Fruit fly (Drosophila melanogaster) whole organism, embryonic: Measurements from ENCODE around the gene Naa20A.

Experiments used
- Antp ChIP-seq: fragments of 200-800 bp; sonication (Bioruptor generic); optimal IDR thresholded peaks from 3 replicates; lab custom pipeline; 2016; ENCODE audit warnings: missing biosample characterization, missing genetic modification characterization
- CG1024 ChIP-seq: fragments of 200-800 bp; sonication (Bioruptor generic); IDR thresholded peaks from 2 replicates; pipeline ENCODE4 v1.3.6; 2022; ENCODE audit warnings: missing biosample characterization, missing genetic modification characterization
- CG10321 ChIP-seq: fragments of 200-800 bp; sonication (Bioruptor generic); IDR thresholded peaks from 2 replicates; pipeline ENCODE4 v1.3.6; 2022; ENCODE audit warnings: missing biosample characterization, missing genetic modification characterization
- CG10654 ChIP-seq: fragments of 200-800 bp; sonication (Bioruptor generic); optimal IDR thresholded peaks from 2 replicates; lab custom pipeline; 2016; ENCODE audit warnings: missing biosample characterization, missing genetic modification characterization
- CG14014 ChIP-seq: fragments of 200-800 bp; sonication (Bioruptor generic); IDR thresholded peaks from 2 replicates; pipeline ENCODE4 v1.3.6; 2022; ENCODE audit warnings: missing biosample characterization, missing genetic modification characterization
- CG15696 ChIP-seq: fragments of 200-800 bp; sonication (Bioruptor generic); optimal IDR thresholded peaks from 2 replicates; lab custom pipeline; 2019; ENCODE audit warnings: missing biosample characterization, mild to moderate bottlenecking, missing genetic modification characterization, moderate library complexity
- CG1602 ChIP-seq: fragments of 200-800 bp; sonication (Bioruptor generic); optimal IDR thresholded peaks from 3 replicates; lab custom pipeline; 2016; ENCODE audit warnings: missing biosample characterization, missing genetic modification characterization
- CG17359 ChIP-seq: fragments of 200-800 bp; sonication (Bioruptor generic); optimal IDR thresholded peaks from 3 replicates; lab custom pipeline; 2018; ENCODE audit warnings: missing biosample characterization, mild to moderate bottlenecking, missing genetic modification characterization, moderate library complexity
- CG17802 ChIP-seq: fragments of 200-800 bp; sonication (Bioruptor generic); optimal IDR thresholded peaks from 2 replicates; lab custom pipeline; 2018; ENCODE audit warnings: missing biosample characterization, mild to moderate bottlenecking, missing genetic modification characterization, moderate library complexity
- CG2120 ChIP-seq: fragments of 200-800 bp; sonication (Bioruptor generic); optimal IDR thresholded peaks from 3 replicates; lab custom pipeline; 2016; ENCODE audit warnings: missing biosample characterization, missing genetic modification characterization
- CG30020 ChIP-seq: fragments of 200-800 bp; optimal IDR thresholded peaks from 2 replicates; lab custom pipeline; 2019; ENCODE audit warnings: missing biosample characterization, mild to moderate bottlenecking, missing genetic modification characterization, moderate library complexity
- CG30403 ChIP-seq: fragments of 200-800 bp; sonication (Bioruptor generic); optimal IDR thresholded peaks from 3 replicates; lab custom pipeline; 2016; ENCODE audit warnings: missing biosample characterization, missing genetic modification characterization
- CG32532 ChIP-seq: fragments of 200-800 bp; sonication (Bioruptor generic); IDR thresholded peaks from 2 replicates; pipeline ENCODE4 v1.3.6; 2022; ENCODE audit warnings: missing biosample characterization, missing genetic modification characterization
- CG3995 ChIP-seq: fragments of 200-800 bp; sonication (Bioruptor generic); optimal IDR thresholded peaks from 3 replicates; lab custom pipeline; 2016; ENCODE audit warnings: missing biosample characterization, missing genetic modification characterization
- CG4820 ChIP-seq: fragments of 200-800 bp; sonication (Bioruptor generic); optimal IDR thresholded peaks from 3 replicates; lab custom pipeline; 2016; ENCODE audit warnings: missing biosample characterization, missing genetic modification characterization
- CG5953 ChIP-seq: fragments of 200-800 bp; sonication (Bioruptor generic); IDR thresholded peaks from 2 replicates; pipeline ENCODE4 v1.3.6; 2022; ENCODE audit warnings: missing biosample characterization, missing genetic modification characterization
- CG6791 ChIP-seq: fragments of 200-800 bp; sonication (Bioruptor generic); IDR thresholded peaks from 3 replicates; pipeline ENCODE4 v1.3.6; 2022; ENCODE audit warnings: missing biosample characterization, missing genetic modification characterization; ENCODE audit not compliant: partially characterized antibody
- CG7357 ChIP-seq: fragments of 200-800 bp; sonication (Bioruptor generic); IDR thresholded peaks from 3 replicates; pipeline ENCODE4 v1.3.6; 2022; ENCODE audit warnings: missing biosample characterization, missing genetic modification characterization
- CG7745 ChIP-seq: fragments of 200-800 bp; sonication (Bioruptor generic); optimal IDR thresholded peaks from 2 replicates; lab custom pipeline; 2018; ENCODE audit warnings: missing biosample characterization, mild to moderate bottlenecking, missing genetic modification characterization, moderate library complexity
- CG9727 ChIP-seq: fragments of 200-800 bp; sonication (Bioruptor generic); optimal IDR thresholded peaks from 3 replicates; lab custom pipeline; 2017; ENCODE audit warnings: missing biosample characterization, mild to moderate bottlenecking, missing genetic modification characterization
- CHES-1-like ChIP-seq: fragments of 200-800 bp; sonication (Bioruptor generic); optimal IDR thresholded peaks from 2 replicates; lab custom pipeline; 2016; ENCODE audit warnings: missing biosample characterization, missing genetic modification characterization
- D19A ChIP-seq: fragments of 200-800 bp; optimal IDR thresholded peaks from 3 replicates; lab custom pipeline; 2019; ENCODE audit warnings: missing biosample characterization, mild to moderate bottlenecking, missing genetic modification characterization, moderate library complexity
- Dll ChIP-seq: fragments of 200-800 bp; sonication (Bioruptor generic); IDR thresholded peaks from 4 replicates; pipeline ENCODE4 v1.3.6; 2022; ENCODE audit warnings: missing biosample characterization, missing genetic modification characterization; ENCODE audit not compliant: partially characterized antibody
- E2f1 ChIP-seq: fragments of 200-800 bp; sonication (Bioruptor generic); IDR thresholded peaks from 2 replicates; pipeline ENCODE4 v1.3.6; 2022; ENCODE audit warnings: missing biosample characterization, missing genetic modification characterization
- Ets65A ChIP-seq: fragments of 200-800 bp; sonication (Bioruptor generic); peaks from one replicate; lab custom pipeline; 2016; ENCODE audit warnings: missing biosample characterization, missing genetic modification characterization
- Fer3 ChIP-seq: fragments of 200-800 bp; sonication (Bioruptor generic); optimal IDR thresholded peaks from 2 replicates; lab custom pipeline; 2018; ENCODE audit warnings: missing biosample characterization, mild to moderate bottlenecking, missing genetic modification characterization, moderate library complexity
- HmgZ ChIP-seq: fragments of 200-800 bp; sonication (Bioruptor generic); optimal IDR thresholded peaks from 2 replicates; lab custom pipeline; 2018; ENCODE audit warnings: missing biosample characterization, mild to moderate bottlenecking, missing genetic modification characterization
- NfI ChIP-seq: fragments of 200-800 bp; sonication (Bioruptor generic); optimal IDR thresholded peaks from 3 replicates; lab custom pipeline; 2018; ENCODE audit warnings: missing biosample characterization, mild to moderate bottlenecking, missing genetic modification characterization, moderate library complexity
- Oaz ChIP-seq: fragments of 200-800 bp; sonication (Bioruptor generic); IDR thresholded peaks from 2 replicates; pipeline ENCODE4 v1.3.6; 2022; ENCODE audit warnings: missing biosample characterization, missing genetic modification characterization
- Ptx1 ChIP-seq: fragments of 200-800 bp; sonication (Bioruptor generic); IDR thresholded peaks from 2 replicates; pipeline ENCODE4 v1.3.6; 2022; ENCODE audit warnings: missing biosample characterization, missing genetic modification characterization
- Rfx ChIP-seq: fragments of 200-800 bp; sonication (Bioruptor generic); IDR thresholded peaks from 2 replicates; pipeline ENCODE4 v1.3.6; 2022; ENCODE audit warnings: missing biosample characterization, missing genetic modification characterization
- Sry-δ ChIP-seq: fragments of 200-800 bp; sonication (Bioruptor generic); optimal IDR thresholded peaks from 2 replicates; lab custom pipeline; 2016; ENCODE audit warnings: missing biosample characterization, missing genetic modification characterization
- ac ChIP-seq: fragments of 200-800 bp; sonication (Bioruptor generic); optimal IDR thresholded peaks from 3 replicates; lab custom pipeline; 2017; ENCODE audit warnings: missing biosample characterization, mild to moderate bottlenecking, missing genetic modification characterization
- chinmo ChIP-seq: fragments of 200-800 bp; sonication (Bioruptor generic); IDR thresholded peaks from 4 replicates; pipeline ENCODE4 v1.3.6; 2022; ENCODE audit warnings: missing biosample characterization, missing genetic modification characterization; ENCODE audit not compliant: partially characterized antibody
- dysf ChIP-seq: fragments of 200-800 bp; sonication (Bioruptor generic); IDR thresholded peaks from 3 replicates; pipeline ENCODE4 v1.3.6; 2022; ENCODE audit warnings: missing biosample characterization, missing genetic modification characterization
- ewg ChIP-seq: fragments of 200-800 bp; sonication (Bioruptor generic); optimal IDR thresholded peaks from 3 replicates; lab custom pipeline; 2017; ENCODE audit warnings: mild to moderate bottlenecking, missing biosample characterization, missing genetic modification reagents, missing genetic modification characterization
- hbn ChIP-seq: fragments of 200-800 bp; sonication (Bioruptor generic); IDR thresholded peaks from 2 replicates; pipeline ENCODE4 v1.3.6; 2022; ENCODE audit warnings: missing biosample characterization, missing genetic modification characterization; ENCODE audit not compliant: partially characterized antibody
- kah ChIP-seq: fragments of 200-800 bp; sonication (Bioruptor generic); optimal IDR thresholded peaks from 2 replicates; lab custom pipeline; 2018; ENCODE audit warnings: missing biosample characterization, mild to moderate bottlenecking, missing genetic modification characterization
- kay ChIP-seq: fragments of 200-800 bp; sonication (Bioruptor generic); optimal IDR thresholded peaks from 2 replicates; lab custom pipeline; 2016; ENCODE audit warnings: missing biosample characterization, missing genetic modification characterization
- knrl ChIP-seq: fragments of 200-800 bp; sonication (Bioruptor generic); IDR thresholded peaks from 3 replicates; pipeline ENCODE4 v1.3.6; 2022; ENCODE audit warnings: missing biosample characterization, missing genetic modification characterization; ENCODE audit not compliant: partially characterized antibody
- lola ChIP-seq, 3 experiments: fragments of >200 bp in 2 of 3; fragments of 200-800 bp in 1 of 3; sonication (Bioruptor generic) in 1 of 3; optimal IDR thresholded peaks; 2 replicates each; lab custom pipeline; 2017 to 2019; ENCODE audit warnings: missing biosample characterization in 3 of 3, missing genetic modification characterization in 3 of 3, mild to moderate bottlenecking in 1 of 3, moderate library complexity in 1 of 3
- nau ChIP-seq: fragments of 200-800 bp; sonication (Bioruptor generic); optimal IDR thresholded peaks from 3 replicates; lab custom pipeline; 2017; ENCODE audit warnings: missing biosample characterization, mild to moderate bottlenecking, missing genetic modification characterization, missing genetic modification reagents
- pan ChIP-seq, 4 experiments: fragments of >200 bp in 3 of 4; fragments of 200-800 bp in 1 of 4; sonication (Bioruptor generic) in 1 of 4; optimal IDR thresholded peaks in 3 of 4; IDR thresholded peaks in 1 of 4; 2 replicates each; pipeline versions ENCODE4 v1.3.6 to Lab custom; 2017 to 2022; ENCODE audit warnings: missing biosample characterization in 2 of 4, missing genetic modification characterization in 2 of 4, mixed read lengths in 1 of 4
- ranshi ChIP-seq: fragments of 200-800 bp; sonication (Bioruptor generic); IDR thresholded peaks from 2 replicates; pipeline ENCODE4 v1.3.6; 2022; ENCODE audit warnings: missing biosample characterization, missing genetic modification characterization
- sd ChIP-seq: fragments of 200-800 bp; sonication (Bioruptor generic); optimal IDR thresholded peaks from 3 replicates; lab custom pipeline; 2018; ENCODE audit warnings: missing biosample characterization, mild to moderate bottlenecking, missing genetic modification characterization, moderate library complexity
- trh ChIP-seq: fragments of 200-800 bp; sonication (Bioruptor generic); optimal IDR thresholded peaks from 2 replicates; lab custom pipeline; 2016; ENCODE audit warnings: missing biosample characterization, missing genetic modification characterization
- unpg ChIP-seq: fragments of 200-800 bp; sonication (Bioruptor generic); optimal IDR thresholded peaks from 3 replicates; lab custom pipeline; 2018; ENCODE audit warnings: missing biosample characterization, mild to moderate bottlenecking, missing genetic modification characterization, moderate library complexity
- zen ChIP-seq: fragments of 200-800 bp; sonication (Bioruptor generic); optimal IDR thresholded peaks from 3 replicates; lab custom pipeline; 2018; ENCODE audit warnings: missing biosample characterization, mild to moderate bottlenecking, missing genetic modification characterization, moderate library complexity

Naa20A gene

dm6 chrX:19645873-19646541, 23.1 kb upstream of the Naa20A start, which contains the start of gene Arp10:
Gene Arp10, minus strand, starts transcription at chrX:19646176.
- TF ChIP-seq Dll (peak; percentile 59; the same call in 3 of the 4 replicates), chinmo (GFP tag; lab: Robert Waterston, UW) (0 out of 4 replicates have a peak, but pooled peaks have one; percentile 59), D19A (tag; lab: Kevin White, UChicago) (no peak), Ets65A (peak; percentile 41), CG17359 (tag; lab: Kevin White, UChicago) (no peak), Ptx1 (peak; percentile 17; the same call in 1 of the 2 replicates), ranshi (GFP tag; lab: Robert Waterston, UW) (no peak), CG17802 (tag; lab: Kevin White, UChicago) (peak; percentile 83), unpg (no peak), E2f1 (no peak), CG14014 (GFP tag; lab: Robert Waterston, UW) (0 out of 2 replicates have a peak, but pooled peaks have one; percentile 9), CG5953 (no peak), ac (no peak), CG7745 (tag; lab: Kevin White, UChicago) (peak; percentile 98), dysf (GFP tag; lab: Robert Waterston, UW) (0 out of 3 replicates have a peak, but pooled peaks have one; percentile 6), CG6791 (GFP tag; lab: Robert Waterston, UW) (0 out of 3 replicates have a peak, but pooled peaks have one; percentile 50), CG3995 (GFP tag; lab: Kevin White, UChicago) (peak; percentile 75), CG10654 (no peak), HmgZ (tag; lab: Kevin White, UChicago) (peak; percentile 50), zen (tag; lab: Kevin White, UChicago) (peak; percentile 21), CG1602 (GFP tag; lab: Kevin White, UChicago) (no peak), Oaz (GFP tag; lab: Robert Waterston, UW) (no peak), pan (optimal IDR thresholded peaks at IDR 0.05; lab: Kevin White, UChicago) (no peak), pan (GFP tag; optimal IDR thresholded peaks at IDR 0.05 in 1 of 2, IDR thresholded peaks at IDR 0.05 in 1 of 2) (no peak), kay (GFP tag; lab: Kevin White, UChicago) (no peak), CHES-1-like (GFP tag; lab: Kevin White, UChicago) (peak; percentile 32), hbn (GFP tag; lab: Robert Waterston, UW) (0 out of 2 replicates have a peak, but pooled peaks have one; percentile 31), CG4820 (GFP tag; lab: Kevin White, UChicago) (no peak), CG9727 (peak; percentile 18), CG7357 (peak; percentile 91), kah (GFP tag; lab: Kevin White, UChicago) (no peak), trh (GFP tag; lab: Kevin White, UChicago) (no peak), CG1024 (GFP tag; lab: Robert Waterston, UW) (peak; percentile 55; the same call in 1 of the 2 replicates), CG2120 (peak; percentile 41), NfI (no peak), CG30020 (tag; lab: Kevin White, UChicago) (peak; percentile 88), lola (GFP tag; optimal IDR thresholded peaks at IDR 0.05; lab: Kevin White, UChicago) (peak in 2 of 3 experiments; percentile 3 to 81), Antp (peak; percentile 0), CG10321 (GFP tag; lab: Robert Waterston, UW) (no peak), CG32532 (GFP tag; lab: Robert Waterston, UW) (peak; percentile 36; the same call in 1 of the 2 replicates), Sry-δ (GFP tag; lab: Kevin White, UChicago) (peak; percentile 57), CG15696 (tag; lab: Kevin White, UChicago) (peak; percentile 13), nau (GFP tag; lab: Kevin White, UChicago) (no peak), knrl (GFP tag; lab: Robert Waterston, UW) (peak; percentile 46; the same call in 2 of the 3 replicates), CG30403 (peak; percentile 23), ewg (GFP tag; lab: Kevin White, UChicago) (no peak), sd (tag; lab: Kevin White, UChicago) (no peak), Rfx (GFP tag; lab: Robert Waterston, UW) (0 out of 2 replicates have a peak, but pooled peaks have one; percentile 16), Fer3 (tag; lab: Kevin White, UChicago) (peak; percentile 29)
